Fruit fly (Drosophila melanogaster) whole organism, pupa: Measurements from ENCODE around the gene CG17648.

Experiments
- CG10348 ChIP-seq: fragments of 200-800 bp; sonication (Bioruptor generic); IDR thresholded peaks from 2 replicates; pipeline ENCODE4 v1.3.6; 2022; ENCODE audit warnings: missing biosample characterization, missing genetic modification characterization
- CG12605 ChIP-seq: fragments of 200-800 bp; sonication (Bioruptor generic); IDR thresholded peaks from 2 replicates; pipeline ENCODE4 v1.3.6; 2022; ENCODE audit warnings: missing biosample characterization, missing genetic modification characterization
- CG15710 ChIP-seq: fragments of 200-800 bp; sonication (Bioruptor generic); optimal IDR thresholded peaks from 2 replicates; lab custom pipeline; 2018; ENCODE audit warnings: missing biosample characterization, mild to moderate bottlenecking, missing genetic modification characterization, moderate library complexity
- CG17806 ChIP-seq: fragments of 200-800 bp; sonication (Bioruptor generic); optimal IDR thresholded peaks from 2 replicates; lab custom pipeline; 2018; ENCODE audit warnings: missing biosample characterization, mild to moderate bottlenecking, missing genetic modification characterization, moderate library complexity
- CG32121 ChIP-seq: fragments of 200-800 bp; sonication (Bioruptor generic); IDR thresholded peaks from 2 replicates; pipeline ENCODE4 v1.3.6; 2022; ENCODE audit warnings: missing biosample characterization, missing genetic modification characterization
- CG34367 ChIP-seq: fragments of 200-800 bp; sonication (Bioruptor generic); optimal IDR thresholded peaks from 2 replicates; lab custom pipeline; 2018; ENCODE audit warnings: missing biosample characterization, mild to moderate bottlenecking, missing genetic modification characterization
- CG8159 ChIP-seq: fragments of 200-800 bp; sonication (Bioruptor generic); optimal IDR thresholded peaks from 3 replicates; lab custom pipeline; 2018; ENCODE audit warnings: missing biosample characterization, mild to moderate bottlenecking, missing genetic modification characterization, moderate library complexity
- CG8301 ChIP-seq: fragments of 200-800 bp; sonication (Bioruptor generic); optimal IDR thresholded peaks from 2 replicates; lab custom pipeline; 2018; ENCODE audit warnings: missing biosample characterization, mild to moderate bottlenecking, missing genetic modification characterization
- CG9948 ChIP-seq: fragments of 200-800 bp; sonication (Bioruptor generic); optimal IDR thresholded peaks from 2 replicates; lab custom pipeline; 2018; ENCODE audit warnings: missing biosample characterization, mild to moderate bottlenecking, missing genetic modification characterization, moderate library complexity
- EcR ChIP-seq: fragments of 200-800 bp; sonication (Bioruptor generic); optimal IDR thresholded peaks from 3 replicates; lab custom pipeline; 2019; ENCODE audit warnings: missing biosample characterization, missing genetic modification characterization, mild to moderate bottlenecking, moderate library complexity, missing genetic modification reagents
- Pif1B ChIP-seq: fragments of 200-800 bp; sonication (Bioruptor generic); optimal IDR thresholded peaks from 3 replicates; lab custom pipeline; 2016; ENCODE audit warnings: missing biosample characterization, missing genetic modification characterization
- Snoo ChIP-seq: fragments of 200-800 bp; sonication (Bioruptor generic); optimal IDR thresholded peaks from 3 replicates; lab custom pipeline; 2017; ENCODE audit warnings: missing biosample characterization, mild to moderate bottlenecking, missing genetic modification characterization, inconsistent platforms
- gl ChIP-seq: fragments of 200-800 bp; sonication (Bioruptor generic); optimal IDR thresholded peaks from 2 replicates; lab custom pipeline; 2018; ENCODE audit warnings: missing biosample characterization, mild to moderate bottlenecking, missing genetic modification characterization
- rn ChIP-seq: fragments of 200-800 bp; sonication (Bioruptor generic); IDR thresholded peaks from 2 replicates; pipeline ENCODE4 v1.3.6; 2022; ENCODE audit warnings: missing biosample characterization, missing genetic modification characterization

dm6 chr2L:1717247-1717646 is 34.9 kb upstream of the CG17648 start:
- TF ChIP-seq Snoo (no peak), CG32121 (GFP tag; lab: Robert Waterston, UW) (no peak), CG10348 (GFP tag; lab: Robert Waterston, UW) (no peak), Pif1B (no peak), rn (GFP tag; lab: Robert Waterston, UW) (no peak), CG17806 (tag; lab: Kevin White, UChicago) (no peak), gl (tag; lab: Kevin White, UChicago) (no peak), CG9948 (tag; lab: Kevin White, UChicago) (no peak), CG12605 (no peak), CG8301 (tag; lab: Kevin White, UChicago) (no peak), CG34367 (tag; lab: Kevin White, UChicago) (no peak), EcR (GFP tag; lab: Kevin White, UChicago) (no peak), CG15710 (tag; lab: Kevin White, UChicago) (no peak), CG8159 (tag; lab: Kevin White, UChicago) (no peak)
